Fruit fly (Drosophila melanogaster) whole organism: ENCODE measurements around the gene dhd.

Experiments
- CG8478 ChIP-seq: fragments of >200 bp; optimal IDR thresholded peaks from 2 replicates; lab custom pipeline; 2018; ENCODE audit warnings: inconsistent platforms
- Dll ChIP-seq: fragments of >200 bp; optimal IDR thresholded peaks from 2 replicates; lab custom pipeline; 2017
- EcR ChIP-seq, 2 experiments: fragments of >200 bp; optimal IDR thresholded peaks; 2 replicates each; lab custom pipeline; 2017; ENCODE audit warnings: missing biosample characterization in 2 of 2, missing genetic modification characterization in 2 of 2, missing genetic modification reagents in 2 of 2
- pan ChIP-seq: fragments of >200 bp; optimal IDR thresholded peaks from 2 replicates; lab custom pipeline; 2017
- psq ChIP-seq: fragments of >200 bp; optimal IDR thresholded peaks from 2 replicates; lab custom pipeline; 2017

dm6 chrX:5307317-5307716 lies 4.7 kb upstream of the dhd start, which contains the start of gene CG17764:
- TF ChIP-seq pan (lab: Kevin White, UChicago) (no peak), CG8478 (lab: Kevin White, UChicago) (no peak), Dll (lab: Kevin White, UChicago) (no peak), psq (lab: Kevin White, UChicago) (no peak), EcR (GFP tag; optimal IDR thresholded peaks at IDR 0.05; lab: Kevin White, UChicago) (no peak)
